Worm (Caenorhabditis elegans) whole organism, L1 larva: Measurements from ENCODE around the gene basl-1.

Source experiments
- C34B4.2 ChIP-seq: sonication (generic microtip); optimal IDR thresholded peaks from 2 replicates; lab custom pipeline; 2017; ENCODE audit warnings: mild to moderate bottlenecking, missing genetic modification characterization, missing compliant biosample characterization
- F16B12.6 ChIP-seq: fragments of 150-350 bp; optimal IDR thresholded peaks from 2 replicates; lab custom pipeline; 2014; ENCODE audit warnings: missing biosample characterization, missing genetic modification characterization
- aly-2 ChIP-seq: fragments of 150-350 bp; optimal IDR thresholded peaks from 2 replicates; lab custom pipeline; 2014; ENCODE audit warnings: missing biosample characterization, missing genetic modification characterization
- ceh-8 ChIP-seq: fragments of 200-800 bp; sonication (Bioruptor generic); optimal IDR thresholded peaks from 2 replicates; lab custom pipeline; 2018; ENCODE audit warnings: mild to moderate bottlenecking, missing genetic modification characterization, moderate library complexity, missing compliant biosample characterization
- ceh-88 ChIP-seq: fragments of 200-800 bp; sonication (Bioruptor generic); IDR thresholded peaks from 2 replicates; pipeline ENCODE4 v1.3.6; 2022; ENCODE audit warnings: missing genetic modification characterization, missing compliant biosample characterization
- ceh-90 ChIP-seq: sonication (generic microtip); optimal IDR thresholded peaks from 2 replicates; lab custom pipeline; 2016; ENCODE audit warnings: missing genetic modification characterization, missing compliant biosample characterization
- dpl-1 ChIP-seq, 3 experiments: fragments of 150-350 bp in 2 of 3; sonication (generic microtip) in 1 of 3; optimal IDR thresholded peaks; 2 replicates each; lab custom pipeline; 2014 to 2017; ENCODE audit warnings: missing biosample characterization in 3 of 3, missing genetic modification characterization in 3 of 3, missing genetic modification reagents in 3 of 3
- efl-1 ChIP-seq, 4 experiments: fragments of 150-350 bp; optimal IDR thresholded peaks in 3 of 4; peaks in 1 of 4; 1 replicate in 1 of 4; 2 replicates in 3 of 4; lab custom pipeline; 2014; ENCODE audit warnings: missing biosample characterization in 2 of 4, missing genetic modification characterization in 2 of 4, missing genetic modification reagents in 2 of 4
- efl-3 ChIP-seq: fragments of 200-800 bp; sonication (Bioruptor generic); optimal IDR thresholded peaks from 2 replicates; lab custom pipeline; 2018; ENCODE audit warnings: mild to moderate bottlenecking, missing genetic modification characterization, missing compliant biosample characterization
- egl-27 ChIP-seq, 2 experiments: fragments of 150-350 bp in 1 of 2; sonication (generic microtip); optimal IDR thresholded peaks; 3 replicates each; lab custom pipeline; 2017 to 2018; ENCODE audit warnings: missing biosample characterization in 2 of 2, missing genetic modification characterization in 2 of 2, missing genetic modification reagents in 2 of 2
- elt-3 ChIP-seq, 6 experiments: fragments of 150-350 bp in 1 of 6; sonication (generic microtip); optimal IDR thresholded peaks; 2 replicates each; lab custom pipeline; 2017 to 2018; ENCODE audit warnings: missing biosample characterization in 6 of 6, missing genetic modification characterization in 6 of 6, inconsistent platforms in 1 of 6
- fkh-4 ChIP-seq: sonication (generic microtip); optimal IDR thresholded peaks from 2 replicates; lab custom pipeline; 2016; ENCODE audit warnings: missing compliant biosample characterization, missing genetic modification characterization, borderline replicate concordance
- fkh-8 ChIP-seq: sonication (generic microtip); optimal IDR thresholded peaks from 2 replicates; lab custom pipeline; 2016; ENCODE audit warnings: mild to moderate bottlenecking, missing genetic modification characterization, missing compliant biosample characterization
- grh-1 ChIP-seq: fragments of 200-800 bp; sonication (Bioruptor generic); IDR thresholded peaks from 2 replicates; pipeline ENCODE4 v1.3.6; 2022; ENCODE audit warnings: missing genetic modification reagents, missing genetic modification characterization, missing compliant biosample characterization
- hlh-17 ChIP-seq: fragments of 200-800 bp; sonication (Bioruptor generic); optimal IDR thresholded peaks from 2 replicates; lab custom pipeline; 2018; ENCODE audit warnings: missing genetic modification characterization, mild to moderate bottlenecking, missing compliant biosample characterization, moderate library complexity, borderline replicate concordance
- hlh-4 ChIP-seq: sonication (generic microtip); optimal IDR thresholded peaks from 2 replicates; lab custom pipeline; 2016; ENCODE audit warnings: mild to moderate bottlenecking, missing genetic modification characterization, missing compliant biosample characterization
- hpl-2 ChIP-seq: fragments of 150-350 bp; optimal IDR thresholded peaks from 2 replicates; lab custom pipeline; 2014; ENCODE audit warnings: missing biosample characterization, missing genetic modification reagents, missing genetic modification characterization
- isw-1 ChIP-seq: fragments of 200-800 bp; sonication (Bioruptor generic); IDR thresholded peaks from 2 replicates; pipeline ENCODE4 v1.3.6; 2022; ENCODE audit warnings: missing genetic modification characterization, missing compliant biosample characterization
- jun-1 ChIP-seq: fragments of 150-350 bp; optimal IDR thresholded peaks from 2 replicates; lab custom pipeline; 2014; ENCODE audit warnings: missing biosample characterization, missing genetic modification reagents, missing genetic modification characterization
- lin-14 ChIP-seq: fragments of 200-800 bp; sonication (Bioruptor generic); optimal IDR thresholded peaks from 2 replicates; lab custom pipeline; 2018; ENCODE audit warnings: mild to moderate bottlenecking, missing genetic modification characterization, moderate library complexity, missing compliant biosample characterization
- lin-15B ChIP-seq: fragments of 150-350 bp; sonication (generic microtip); optimal IDR thresholded peaks from 3 replicates; lab custom pipeline; 2014; ENCODE audit warnings: missing biosample characterization, missing genetic modification characterization
- lin-35 ChIP-seq, 2 experiments: fragments of 150-350 bp; optimal IDR thresholded peaks; 2 replicates each; lab custom pipeline; 2014; ENCODE audit warnings: missing biosample characterization in 2 of 2, missing genetic modification characterization in 2 of 2, missing genetic modification reagents in 2 of 2
- lir-3 ChIP-seq: sonication (generic microtip); optimal IDR thresholded peaks from 2 replicates; lab custom pipeline; 2016; ENCODE audit warnings: mild to moderate bottlenecking, missing genetic modification characterization, moderate library complexity, missing compliant biosample characterization; ENCODE audit not compliant: poor library complexity
- lsy-2 ChIP-seq, 2 experiments: fragments of 150-350 bp; optimal IDR thresholded peaks; 2 replicates each; lab custom pipeline; 2014; ENCODE audit warnings: missing biosample characterization in 2 of 2, missing genetic modification characterization in 2 of 2
- mab-9 ChIP-seq: fragments of 200-800 bp; sonication (Bioruptor generic); IDR thresholded peaks from 2 replicates; pipeline ENCODE4 v1.3.6; 2022; ENCODE audit warnings: missing genetic modification reagents, missing genetic modification characterization, missing compliant biosample characterization
- mdl-1 ChIP-seq, 2 experiments: fragments of 150-350 bp; optimal IDR thresholded peaks; 2 replicates each; lab custom pipeline; 2014 to 2017; ENCODE audit warnings: missing biosample characterization in 2 of 2, missing genetic modification characterization in 2 of 2, inconsistent platforms in 1 of 2
- mef-2 ChIP-seq: fragments of 150-350 bp; optimal IDR thresholded peaks from 2 replicates; lab custom pipeline; 2014; ENCODE audit warnings: missing biosample characterization, missing genetic modification characterization
- mep-1 ChIP-seq: fragments of 150-350 bp; optimal IDR thresholded peaks from 2 replicates; lab custom pipeline; 2014; ENCODE audit warnings: missing biosample characterization, missing genetic modification characterization
- nhr-11 ChIP-seq: fragments of 150-350 bp; optimal IDR thresholded peaks from 2 replicates; lab custom pipeline; 2014; ENCODE audit warnings: missing biosample characterization, missing genetic modification characterization
- nhr-12 ChIP-seq: sonication (generic microtip); optimal IDR thresholded peaks from 2 replicates; lab custom pipeline; 2017; ENCODE audit warnings: missing biosample characterization, missing genetic modification characterization
- nhr-71 ChIP-seq: sonication (generic microtip); optimal IDR thresholded peaks from 2 replicates; lab custom pipeline; 2016; ENCODE audit warnings: mild to moderate bottlenecking, missing genetic modification characterization, moderate library complexity, missing compliant biosample characterization
- nhr-77 ChIP-seq: fragments of 150-350 bp; optimal IDR thresholded peaks from 2 replicates; lab custom pipeline; 2014; ENCODE audit warnings: missing biosample characterization, missing genetic modification characterization
- pag-3 ChIP-seq: sonication (generic microtip); optimal IDR thresholded peaks from 2 replicates; lab custom pipeline; 2017; ENCODE audit warnings: missing genetic modification characterization, mild to moderate bottlenecking, missing compliant biosample characterization, antibody characterized with exemption, borderline replicate concordance; ENCODE audit not compliant: insufficient read depth
- pqm-1 ChIP-seq: sonication (generic microtip); optimal IDR thresholded peaks from 3 replicates; lab custom pipeline; 2017; ENCODE audit warnings: missing biosample characterization, missing genetic modification characterization
- skn-1 ChIP-seq: fragments of 150-350 bp; optimal IDR thresholded peaks from 2 replicates; lab custom pipeline; 2014; ENCODE audit warnings: missing biosample characterization, missing genetic modification characterization
- snu-23 ChIP-seq: sonication (generic microtip); optimal IDR thresholded peaks from 2 replicates; lab custom pipeline; 2016; ENCODE audit warnings: missing genetic modification characterization, missing compliant biosample characterization
- swsn-7 ChIP-seq: sonication (generic microtip); optimal IDR thresholded peaks from 2 replicates; lab custom pipeline; 2016; ENCODE audit warnings: missing genetic modification characterization, missing compliant biosample characterization
- unc-86 ChIP-seq: sonication (generic microtip); optimal IDR thresholded peaks from 2 replicates; lab custom pipeline; 2016; ENCODE audit warnings: missing genetic modification characterization, missing compliant biosample characterization
- unc-98 ChIP-seq: fragments of 200-800 bp; sonication (Bioruptor generic); IDR thresholded peaks from 2 replicates; pipeline ENCODE4 v1.3.6; 2022; ENCODE audit warnings: missing genetic modification characterization, missing compliant biosample characterization
- vab-15 ChIP-seq: sonication (generic microtip); optimal IDR thresholded peaks from 2 replicates; lab custom pipeline; 2017; ENCODE audit warnings: missing genotype, mild to moderate bottlenecking, missing genetic modification characterization, missing compliant biosample characterization
- xbp-1 ChIP-seq: sonication (generic microtip); optimal IDR thresholded peaks from 2 replicates; lab custom pipeline; 2016; ENCODE audit warnings: missing genetic modification characterization, missing compliant biosample characterization

Gene basl-1

DNA sequence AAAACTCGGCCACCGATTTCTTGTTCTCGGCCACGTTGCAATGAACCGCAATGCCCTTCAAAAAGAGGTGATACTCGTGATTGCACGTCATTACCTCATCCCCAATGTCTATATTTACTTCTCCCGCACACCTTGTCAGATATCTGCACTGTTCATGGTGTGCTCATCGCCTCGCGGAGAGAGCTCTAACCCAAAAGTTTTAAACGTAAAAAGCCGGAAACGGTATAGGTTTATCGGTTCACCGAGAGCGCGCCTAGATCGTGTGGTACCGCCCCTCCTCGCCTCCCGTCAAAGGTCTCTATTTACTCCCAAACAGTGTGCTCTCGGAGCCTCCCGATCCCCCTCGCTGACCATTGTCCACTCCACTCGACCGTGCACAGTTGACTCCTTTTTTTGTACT lies 30.1 kb upstream of the basl-1 start, which contains the start of gene F56D2.3:
Gene F56D2.3, plus strand, starts transcription at position 301 of the 400 bp plus-strand sequence.
- TF ChIP-seq C34B4.2 (no peak), nhr-12 (tag; lab: Kevin White, UChicago) (no peak), dpl-1 (GFP tag; optimal IDR thresholded peaks at IDR 0.05; lab: Kevin White, UChicago) (no peak), vab-15 (tag; lab: Kevin White, UChicago) (no peak), mep-1 (tag; lab: Kevin White, UChicago) (no peak)
- TF ChIP-seq, all 84 proteins: peak for 0

ce11 chrIII:5585711-5586110 lies 29.0 kb upstream of the basl-1 start:
- no peak for TF ChIP-seq nhr-71 (tag; lab: Kevin White, UChicago)
- TF ChIP-seq fkh-4, result no peak
- TF ChIP-seq nhr-77 (tag; lab: Kevin White, UChicago), result no peak
- TF ChIP-seq efl-1 (optimal IDR thresholded peaks at IDR 0.05; lab: Kevin White, UChicago), result no peak
- peak in 1 of 2 experiments; percentile 82 for TF ChIP-seq efl-1 (GFP tag; optimal IDR thresholded peaks at IDR 0.05 in 1 of 2; lab: Kevin White, UChicago)
- TF ChIP-seq, all 84 proteins: peak for 1

DNA sequence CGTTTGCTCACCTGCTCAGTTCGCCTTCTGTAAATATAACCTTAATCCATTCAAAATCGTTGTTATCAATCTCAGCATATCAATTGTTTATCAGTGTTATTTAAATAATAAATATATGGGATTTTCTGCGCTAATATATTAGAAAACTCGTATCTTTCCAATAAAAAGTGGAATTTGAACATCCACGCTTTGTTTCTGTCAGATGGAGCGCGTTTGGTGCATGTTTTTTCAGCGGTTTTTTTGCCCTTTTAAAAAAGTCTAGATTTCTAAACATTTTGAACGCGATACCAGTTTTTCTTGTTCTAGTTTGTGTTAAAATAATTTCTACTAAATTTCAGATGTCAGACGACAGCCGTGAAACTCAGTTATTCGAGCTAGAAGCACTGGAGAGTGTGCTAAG lies 27.8 kb upstream of the basl-1 start, which contains the start of gene F56D2.2:
Gene F56D2.2, plus strand, starts transcription at position 339 of the 400 bp plus-strand sequence.
- TF ChIP-seq grh-1 (GFP tag; lab: Robert Waterston, UW) (no peak), isw-1 (GFP tag; lab: Robert Waterston, UW) (no peak), efl-1 (optimal IDR thresholded peaks at IDR 0.05; lab: Kevin White, UChicago) (peak; percentile 18 to 82), efl-1 (GFP tag; optimal IDR thresholded peaks at IDR 0.05 in 1 of 2; lab: Kevin White, UChicago) (peak; percentile 86 to 98), hlh-4 (no peak), pag-3 (no peak), swsn-7 (tag; lab: Kevin White, UChicago) (no peak), dpl-1 (GFP tag; optimal IDR thresholded peaks at IDR 0.05; lab: Kevin White, UChicago) (peak; percentile 64 to 87 (median 77)), egl-27 (tag; optimal IDR thresholded peaks at IDR 0.05; lab: Kevin White, UChicago) (no peak), fkh-8 (tag; lab: Kevin White, UChicago) (no peak), mdl-1 (tag; optimal IDR thresholded peaks at IDR 0.05; lab: Kevin White, UChicago) (no peak), F16B12.6 (tag; lab: Kevin White, UChicago) (no peak), pqm-1 (tag; lab: Kevin White, UChicago) (no peak), nhr-12 (tag; lab: Kevin White, UChicago) (no peak), unc-98 (GFP tag; lab: Robert Waterston, UW) (no peak), snu-23 (GFP tag; lab: Kevin White, UChicago) (no peak), elt-3 (tag; optimal IDR thresholded peaks at IDR 0.05; lab: Kevin White, UChicago) (no peak), unc-86 (tag; lab: Kevin White, UChicago) (no peak), lin-35 (GFP tag; optimal IDR thresholded peaks at IDR 0.05; lab: Kevin White, UChicago) (peak; percentile 71 to 91), ceh-90 (tag; lab: Kevin White, UChicago) (no peak), vab-15 (tag; lab: Kevin White, UChicago) (no peak), nhr-11 (tag; lab: Kevin White, UChicago) (no peak), lir-3 (no peak), lsy-2 (tag; optimal IDR thresholded peaks at IDR 0.05; lab: Kevin White, UChicago) (peak in 1 of 2 experiments; percentile 64), hpl-2 (no peak), ceh-88 (GFP tag; lab: Robert Waterston, UW) (no peak), ceh-8 (no peak), hlh-17 (GFP tag; lab: Kevin White, UChicago) (no peak), lin-15B (tag; lab: Kevin White, UChicago) (peak; percentile 31), aly-2 (tag; lab: Kevin White, UChicago) (no peak), xbp-1 (tag; lab: Kevin White, UChicago) (no peak), lin-14 (GFP tag; lab: Kevin White, UChicago) (no peak), mef-2 (tag; lab: Kevin White, UChicago) (no peak), efl-3 (GFP tag; lab: Kevin White, UChicago) (no peak), jun-1 (tag; lab: Kevin White, UChicago) (no peak), skn-1 (tag; lab: Kevin White, UChicago) (no peak), mab-9 (GFP tag; lab: Robert Waterston, UW) (no peak)
